Fruit fly (Drosophila melanogaster) whole organism, embryonic: ENCODE results near the gene CG13991.

Experiments
- Atf-2 ChIP-seq: fragments of 200-800 bp; sonication (Bioruptor generic); optimal IDR thresholded peaks from 2 replicates; lab custom pipeline; 2016; ENCODE audit warnings: missing biosample characterization, missing genetic modification characterization
- CG10543 ChIP-seq: fragments of 200-800 bp; sonication (Bioruptor generic); optimal IDR thresholded peaks from 3 replicates; lab custom pipeline; 2017; ENCODE audit warnings: missing biosample characterization, mild to moderate bottlenecking, missing genetic modification characterization, moderate library complexity
- CG11456 ChIP-seq: fragments of 200-800 bp; sonication (Bioruptor generic); IDR thresholded peaks from 3 replicates; pipeline ENCODE4 v1.3.6; 2022; ENCODE audit warnings: missing biosample characterization, missing genetic modification characterization
- CG11504 ChIP-seq: fragments of 200-800 bp; sonication (Bioruptor generic); optimal IDR thresholded peaks from 3 replicates; lab custom pipeline; 2019; ENCODE audit warnings: missing biosample characterization, mild to moderate bottlenecking, missing genetic modification characterization, moderate library complexity
- CG12769 ChIP-seq: fragments of 200-800 bp; sonication (Bioruptor generic); optimal IDR thresholded peaks from 2 replicates; lab custom pipeline; 2019; ENCODE audit warnings: missing biosample characterization, mild to moderate bottlenecking, missing genetic modification characterization, moderate library complexity
- CG13424 ChIP-seq: fragments of 200-800 bp; sonication (Bioruptor generic); optimal IDR thresholded peaks from 2 replicates; lab custom pipeline; 2019; ENCODE audit warnings: missing biosample characterization, mild to moderate bottlenecking, missing genetic modification characterization, moderate library complexity
- CG13894 ChIP-seq: fragments of 200-800 bp; sonication (Bioruptor generic); optimal IDR thresholded peaks from 3 replicates; lab custom pipeline; 2018; ENCODE audit warnings: missing biosample characterization, mild to moderate bottlenecking, missing genetic modification characterization, moderate library complexity
- CG14014 ChIP-seq: fragments of 200-800 bp; sonication (Bioruptor generic); IDR thresholded peaks from 2 replicates; pipeline ENCODE4 v1.3.6; 2022; ENCODE audit warnings: missing biosample characterization, missing genetic modification characterization
- CG17359 ChIP-seq: fragments of 200-800 bp; sonication (Bioruptor generic); optimal IDR thresholded peaks from 3 replicates; lab custom pipeline; 2018; ENCODE audit warnings: missing biosample characterization, mild to moderate bottlenecking, missing genetic modification characterization, moderate library complexity
- CG2129 ChIP-seq: fragments of 200-800 bp; sonication (Bioruptor generic); IDR thresholded peaks from 2 replicates; pipeline ENCODE4 v1.3.6; 2022; ENCODE audit warnings: missing biosample characterization, missing genetic modification characterization; ENCODE audit not compliant: partially characterized antibody
- CG2199 ChIP-seq: fragments of 200-800 bp; sonication (Bioruptor generic); IDR thresholded peaks from 3 replicates; pipeline ENCODE4 v1.3.6; 2022; ENCODE audit warnings: missing biosample characterization, missing genetic modification characterization
- CG30020 ChIP-seq: fragments of 200-800 bp; optimal IDR thresholded peaks from 2 replicates; lab custom pipeline; 2019; ENCODE audit warnings: missing biosample characterization, mild to moderate bottlenecking, missing genetic modification characterization, moderate library complexity
- CG3847 ChIP-seq: fragments of 200-800 bp; sonication (Bioruptor generic); IDR thresholded peaks from 2 replicates; pipeline ENCODE4 v1.3.6; 2022; ENCODE audit warnings: missing biosample characterization, missing genetic modification characterization
- CG4730 ChIP-seq: fragments of 200-800 bp; sonication (Bioruptor generic); IDR thresholded peaks from 2 replicates; pipeline ENCODE4 v1.3.6; 2022; ENCODE audit warnings: missing biosample characterization, missing genetic modification characterization
- CG4820 ChIP-seq: fragments of 200-800 bp; sonication (Bioruptor generic); optimal IDR thresholded peaks from 3 replicates; lab custom pipeline; 2016; ENCODE audit warnings: missing biosample characterization, missing genetic modification characterization
- CG5245 ChIP-seq: fragments of 200-800 bp; sonication (Bioruptor generic); optimal IDR thresholded peaks from 3 replicates; lab custom pipeline; 2016; ENCODE audit warnings: missing biosample characterization, missing genetic modification characterization
- CG6254 ChIP-seq: fragments of 200-800 bp; sonication (Bioruptor generic); optimal IDR thresholded peaks from 3 replicates; lab custom pipeline; 2017; ENCODE audit warnings: mild to moderate bottlenecking, missing biosample characterization, missing genetic modification reagents, missing genetic modification characterization
- CG7271 ChIP-seq: fragments of 200-800 bp; sonication (Bioruptor generic); optimal IDR thresholded peaks from 2 replicates; lab custom pipeline; 2018; ENCODE audit warnings: missing biosample characterization, mild to moderate bottlenecking, missing genetic modification characterization, moderate library complexity
- CG7839 ChIP-seq: fragments of 200-800 bp; sonication (Bioruptor generic); optimal IDR thresholded peaks from 3 replicates; lab custom pipeline; 2018; ENCODE audit warnings: missing biosample characterization, mild to moderate bottlenecking, missing genetic modification characterization, moderate library complexity
- CG7963 ChIP-seq: fragments of 200-800 bp; sonication (Bioruptor generic); IDR thresholded peaks from 3 replicates; pipeline ENCODE4 v1.3.6; 2022; ENCODE audit warnings: missing biosample characterization, missing genetic modification characterization; ENCODE audit not compliant: partially characterized antibody
- CG9727 ChIP-seq: fragments of 200-800 bp; sonication (Bioruptor generic); optimal IDR thresholded peaks from 3 replicates; lab custom pipeline; 2017; ENCODE audit warnings: missing biosample characterization, mild to moderate bottlenecking, missing genetic modification characterization
- CG9876 ChIP-seq: fragments of 200-800 bp; sonication (Bioruptor generic); optimal IDR thresholded peaks from 2 replicates; lab custom pipeline; 2016; ENCODE audit warnings: missing biosample characterization, missing genetic modification characterization
- CG9932 ChIP-seq: fragments of 200-800 bp; sonication (Bioruptor generic); IDR thresholded peaks from 2 replicates; pipeline ENCODE4 v1.3.6; 2022; ENCODE audit warnings: missing biosample characterization, missing genetic modification characterization
- D19B ChIP-seq: fragments of 200-800 bp; sonication (Bioruptor generic); optimal IDR thresholded peaks from 2 replicates; lab custom pipeline; 2017; ENCODE audit warnings: missing biosample characterization, mild to moderate bottlenecking, missing genetic modification characterization
- Lim3 ChIP-seq: fragments of 200-800 bp; sonication (Bioruptor generic); IDR thresholded peaks from 2 replicates; pipeline ENCODE4 v1.3.6; 2022; ENCODE audit warnings: missing biosample characterization, missing genetic modification characterization
- NfI ChIP-seq: fragments of 200-800 bp; sonication (Bioruptor generic); optimal IDR thresholded peaks from 3 replicates; lab custom pipeline; 2018; ENCODE audit warnings: missing biosample characterization, mild to moderate bottlenecking, missing genetic modification characterization, moderate library complexity
- PHDP ChIP-seq: fragments of 200-800 bp; sonication (Bioruptor generic); optimal IDR thresholded peaks from 3 replicates; lab custom pipeline; 2018; ENCODE audit warnings: missing biosample characterization, mild to moderate bottlenecking, missing genetic modification characterization, moderate library complexity
- Trl ChIP-seq, 3 experiments: fragments of >200 bp in 2 of 3; fragments of 200-800 bp in 1 of 3; sonication (Bioruptor generic) in 1 of 3; optimal IDR thresholded peaks; 2 replicates in 1 of 3; 3 replicates in 2 of 3; lab custom pipeline; 2016 to 2017; ENCODE audit warnings: missing biosample characterization in 1 of 3, missing genetic modification characterization in 1 of 3
- Xbp1 ChIP-seq: fragments of 200-800 bp; sonication (Bioruptor generic); optimal IDR thresholded peaks from 3 replicates; lab custom pipeline; 2016; ENCODE audit warnings: missing biosample characterization, mild to moderate bottlenecking, missing genetic modification characterization
- bigmax ChIP-seq: fragments of 200-800 bp; sonication (Bioruptor generic); optimal IDR thresholded peaks from 2 replicates; lab custom pipeline; 2018; ENCODE audit warnings: missing biosample characterization, mild to moderate bottlenecking, missing genetic modification characterization
- chif ChIP-seq, 2 experiments: fragments of 200-800 bp; sonication (Bioruptor generic); optimal IDR thresholded peaks; 3 replicates each; lab custom pipeline; 2016; ENCODE audit warnings: missing biosample characterization in 2 of 2, missing genetic modification characterization in 2 of 2
- ci ChIP-seq: fragments of 200-800 bp; sonication (Bioruptor generic); IDR thresholded peaks from 3 replicates; pipeline ENCODE4 v1.3.6; 2022; ENCODE audit warnings: missing biosample characterization, missing genetic modification characterization
- crp ChIP-seq, 2 experiments: fragments of 200-800 bp; sonication (Bioruptor generic); optimal IDR thresholded peaks; 2 replicates in 1 of 2; 3 replicates in 1 of 2; lab custom pipeline; 2017; ENCODE audit warnings: missing biosample characterization in 2 of 2, missing genetic modification characterization in 2 of 2, mild to moderate bottlenecking in 1 of 2, moderate library complexity in 1 of 2
- disco-r ChIP-seq: fragments of 200-800 bp; sonication (Bioruptor generic); optimal IDR thresholded peaks from 2 replicates; lab custom pipeline; 2016; ENCODE audit warnings: missing biosample characterization, missing genetic modification characterization
- exex ChIP-seq: fragments of 200-800 bp; sonication (Bioruptor generic); optimal IDR thresholded peaks from 4 replicates; lab custom pipeline; 2018; ENCODE audit warnings: missing biosample characterization, mild to moderate bottlenecking, missing genetic modification characterization, moderate library complexity
- gfzf ChIP-seq: fragments of 200-800 bp; sonication (Bioruptor generic); optimal IDR thresholded peaks from 2 replicates; lab custom pipeline; 2016; ENCODE audit warnings: missing biosample characterization, mild to moderate bottlenecking, missing genetic modification characterization, moderate library complexity
- her ChIP-seq: fragments of 200-800 bp; sonication (Bioruptor generic); optimal IDR thresholded peaks from 2 replicates; lab custom pipeline; 2016; ENCODE audit warnings: missing biosample characterization, missing genetic modification characterization
- hkb ChIP-seq, 2 experiments: fragments of 200-800 bp in 1 of 2; fragments of >200 bp in 1 of 2; sonication (Bioruptor generic) in 1 of 2; IDR thresholded peaks in 1 of 2; optimal IDR thresholded peaks in 1 of 2; 2 replicates each; pipeline versions ENCODE4 v1.3.6 to Lab custom; 2017 to 2022; ENCODE audit warnings: missing biosample characterization in 1 of 2, missing genetic modification characterization in 1 of 2
- ind ChIP-seq: fragments of 200-800 bp; sonication (Bioruptor generic); optimal IDR thresholded peaks from 3 replicates; lab custom pipeline; 2016; ENCODE audit warnings: missing biosample characterization, missing genetic modification characterization
- nerfin-2 ChIP-seq: fragments of 200-800 bp; sonication (Bioruptor generic); IDR thresholded peaks from 2 replicates; pipeline ENCODE4 v1.3.6; 2022; ENCODE audit warnings: missing biosample characterization, missing genetic modification characterization; ENCODE audit not compliant: partially characterized antibody
- p53 ChIP-seq: fragments of 200-800 bp; sonication (Bioruptor generic); optimal IDR thresholded peaks from 2 replicates; lab custom pipeline; 2016; ENCODE audit warnings: missing biosample characterization, missing genetic modification characterization
- row ChIP-seq: fragments of 200-800 bp; sonication (Bioruptor generic); IDR thresholded peaks from 3 replicates; pipeline ENCODE4 v1.3.6; 2022; ENCODE audit warnings: missing biosample characterization, missing genetic modification characterization
- sens ChIP-seq: fragments of 200-800 bp; sonication (Bioruptor generic); peaks from one replicate; lab custom pipeline; 2016; ENCODE audit warnings: missing biosample characterization, missing genetic modification characterization
- shn ChIP-seq: fragments of 200-800 bp; sonication (Bioruptor generic); optimal IDR thresholded peaks from 3 replicates; lab custom pipeline; 2016; ENCODE audit warnings: missing biosample characterization, missing genetic modification characterization
- stc ChIP-seq: fragments of 200-800 bp; sonication (Bioruptor generic); IDR thresholded peaks from 2 replicates; pipeline ENCODE4 v1.3.6; 2022; ENCODE audit warnings: missing biosample characterization, missing genetic modification characterization
- unc-4 ChIP-seq: fragments of 200-800 bp; sonication (Bioruptor generic); IDR thresholded peaks from 2 replicates; pipeline ENCODE4 v1.3.6; 2022; ENCODE audit warnings: missing biosample characterization, missing genetic modification characterization; ENCODE audit not compliant: partially characterized antibody
- vfl ChIP-seq: fragments of 200-800 bp; sonication (Bioruptor generic); optimal IDR thresholded peaks from 2 replicates; lab custom pipeline; 2016; ENCODE audit warnings: missing biosample characterization, missing genetic modification characterization
- yki ChIP-seq: fragments of >200 bp; optimal IDR thresholded peaks from 3 replicates; lab custom pipeline; 2018

The CG13991 gene

DNA sequence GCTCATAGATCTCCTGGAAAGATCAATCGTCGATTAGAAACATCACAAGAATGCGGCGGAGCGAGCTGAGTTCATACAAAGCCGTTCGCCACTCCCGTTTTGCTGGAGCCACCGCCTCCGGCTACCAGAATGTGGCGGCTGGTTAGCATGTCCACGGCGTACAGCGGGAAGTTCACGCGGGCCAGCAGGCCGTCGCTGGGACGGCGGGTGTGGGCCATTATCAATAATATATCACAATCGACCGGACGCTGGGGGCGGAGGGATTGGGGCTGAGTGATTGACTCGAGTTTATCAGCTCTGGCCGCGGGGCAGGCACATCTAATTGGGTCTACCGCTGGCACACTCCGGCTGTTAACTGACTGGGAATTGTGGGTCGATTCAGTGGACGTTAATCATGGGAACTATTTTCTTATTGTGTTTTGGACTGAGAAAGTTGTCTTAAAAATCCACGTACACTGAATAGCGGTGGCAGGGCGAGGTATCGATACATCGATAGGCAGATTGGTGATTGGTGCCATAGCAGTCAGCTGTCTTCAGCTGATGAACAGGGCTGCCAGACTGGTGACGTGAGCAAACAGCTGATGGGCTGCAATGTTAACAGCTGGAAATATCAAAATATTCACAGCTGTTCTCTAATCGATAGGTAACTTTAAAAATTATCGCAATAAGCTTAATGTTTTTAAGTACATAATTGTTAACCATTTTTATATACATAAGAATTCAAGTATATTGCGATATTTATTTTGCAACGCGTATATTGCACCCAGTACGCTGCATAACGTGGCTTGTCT, 40.5 kb upstream of the CG13991 start, which contains the start of gene CG9175 (continued):
- TF ChIP-seq chif (GFP tag; optimal IDR thresholded peaks at IDR 0.05; lab: Kevin White, UChicago) (peak in 1 of 2 experiments; percentile 49), CG4820 (GFP tag; lab: Kevin White, UChicago) (no peak), hkb (optimal IDR thresholded peaks at IDR 0.05; lab: Kevin White, UChicago) (no peak), hkb (GFP tag; IDR thresholded peaks at IDR 0.05; lab: Robert Waterston, UW) (no peak), CG13894 (peak; percentile 75), Atf-2 (GFP tag; lab: Kevin White, UChicago) (peak; percentile 7), nerfin-2 (peak; percentile 75; the same call in 1 of the 2 replicates), CG14014 (no peak), crp (GFP tag; optimal IDR thresholded peaks at IDR 0.05; lab: Kevin White, UChicago) (peak; percentile 100), Xbp1 (GFP tag; lab: Kevin White, UChicago) (peak; percentile 92), CG3847 (GFP tag; lab: Robert Waterston, UW) (peak; percentile 84), CG11504 (tag; lab: Kevin White, UChicago) (peak; percentile 43), CG9932 (GFP tag; lab: Robert Waterston, UW) (peak; percentile 72), CG17359 (tag; lab: Kevin White, UChicago) (peak; percentile 2), CG9876 (GFP tag; lab: Kevin White, UChicago) (no peak), exex (peak; percentile 34), CG2129 (GFP tag; lab: Robert Waterston, UW) (peak; percentile 89), CG2199 (GFP tag; lab: Robert Waterston, UW) (peak; percentile 22; the same call in 1 of the 3 replicates), p53 (GFP tag; lab: Kevin White, UChicago) (peak; percentile 44), CG4730 (GFP tag; lab: Robert Waterston, UW) (no peak), CG13424 (tag; lab: Kevin White, UChicago) (peak; percentile 28), Trl (optimal IDR thresholded peaks at IDR 0.05; lab: Kevin White, UChicago) (no peak), Trl (GFP tag; optimal IDR thresholded peaks at IDR 0.05; lab: Kevin White, UChicago) (peak; percentile 12), disco-r (GFP tag; lab: Kevin White, UChicago) (no peak), D19B (GFP tag; lab: Kevin White, UChicago) (no peak), CG6254 (GFP tag; lab: Kevin White, UChicago) (no peak), ind (peak; percentile 7), CG7963 (peak; percentile 93), unc-4 (GFP tag; lab: Robert Waterston, UW) (peak; percentile 99), row (GFP tag; lab: Robert Waterston, UW) (peak; percentile 83), bigmax (GFP tag; lab: Kevin White, UChicago) (peak; percentile 15), CG10543 (peak; percentile 67), shn (no peak), Lim3 (GFP tag; lab: Robert Waterston, UW) (no peak), stc (GFP tag; lab: Robert Waterston, UW) (peak; percentile 35; the same call in 1 of the 2 replicates), CG11456 (0 out of 3 replicates have a peak, but pooled peaks have one; percentile 58), PHDP (tag; lab: Kevin White, UChicago) (peak; percentile 38), gfzf (GFP tag; lab: Kevin White, UChicago) (peak; percentile 41), vfl (GFP tag; lab: Kevin White, UChicago) (peak; percentile 6), CG30020 (peak; percentile 33), CG9727 (peak; percentile 38), NfI (GFP tag; lab: Kevin White, UChicago) (peak; percentile 56), CG7271 (tag; lab: Kevin White, UChicago) (peak; percentile 34), sens (GFP tag; lab: Kevin White, UChicago) (peak; percentile 83), ci (GFP tag; lab: Robert Waterston, UW) (peak; percentile 78), her (GFP tag; lab: Kevin White, UChicago) (peak; percentile 72), CG12769 (tag; lab: Kevin White, UChicago) (no peak), yki (lab: Kevin White, UChicago) (no peak), CG7839 (tag; lab: Kevin White, UChicago) (peak; percentile 29), CG5245 (no peak)
